Worm (Caenorhabditis elegans) whole organism, L3 larva: ENCODE data around the gene T24C2.3.
A peak's percentile ranks its signal among the peaks of the same experiment; 100 is the strongest.

Experiments
- R02D3.7 ChIP-seq: fragments of 150-350 bp; optimal IDR thresholded peaks from 2 replicates; lab custom pipeline; 2014; ENCODE audit warnings: missing biosample characterization, missing genetic modification characterization
- aly-2 ChIP-seq: fragments of 150-350 bp; optimal IDR thresholded peaks from 2 replicates; lab custom pipeline; 2014; ENCODE audit warnings: missing biosample characterization, missing genetic modification characterization
- ama-1 ChIP-seq: fragments of 150-350 bp; optimal IDR thresholded peaks from 2 replicates; lab custom pipeline; 2018
- ceh-16 ChIP-seq: sonication (generic microtip); optimal IDR thresholded peaks from 2 replicates; lab custom pipeline; 2017; ENCODE audit warnings: missing biosample characterization, missing genetic modification characterization
- ceh-28 ChIP-seq: fragments of 150-350 bp; optimal IDR thresholded peaks from 2 replicates; lab custom pipeline; 2014; ENCODE audit warnings: missing biosample characterization, missing genetic modification reagents, missing genetic modification characterization
- egl-27 ChIP-seq: sonication (generic microtip); optimal IDR thresholded peaks from 4 replicates; lab custom pipeline; 2017; ENCODE audit warnings: missing biosample characterization, missing genetic modification reagents, missing genetic modification characterization
- egl-5 ChIP-seq: fragments of 150-350 bp; optimal IDR thresholded peaks from 2 replicates; lab custom pipeline; 2017; ENCODE audit warnings: missing biosample characterization, missing genetic modification reagents, missing genetic modification characterization, inconsistent platforms
- elt-1 ChIP-seq: fragments of 150-350 bp; optimal IDR thresholded peaks from 2 replicates; lab custom pipeline; 2014; ENCODE audit warnings: missing biosample characterization, missing genetic modification characterization
- elt-2 ChIP-seq: sonication (generic microtip); optimal IDR thresholded peaks from 2 replicates; lab custom pipeline; 2016; ENCODE audit warnings: missing genetic modification reagents, mild to moderate bottlenecking, missing genetic modification characterization, missing compliant biosample characterization
- elt-3 ChIP-seq, 3 experiments: fragments of 150-350 bp in 1 of 3; sonication (generic microtip) in 2 of 3; optimal IDR thresholded peaks; 2 replicates in 2 of 3; 4 replicates in 1 of 3; lab custom pipeline; 2014 to 2017; ENCODE audit warnings: missing biosample characterization in 3 of 3, missing genetic modification characterization in 3 of 3
- eor-1 ChIP-seq, 2 experiments: fragments of 150-350 bp; optimal IDR thresholded peaks; 2 replicates each; lab custom pipeline; 2014 to 2018; ENCODE audit warnings: missing biosample characterization in 2 of 2, missing genetic modification characterization in 2 of 2
- fkh-10 ChIP-seq: sonication (generic microtip); optimal IDR thresholded peaks from 2 replicates; lab custom pipeline; 2017; ENCODE audit warnings: missing biosample characterization, missing genetic modification reagents, missing genetic modification characterization
- fos-1 ChIP-seq: fragments of 150-350 bp; optimal IDR thresholded peaks from 2 replicates; lab custom pipeline; 2014; ENCODE audit warnings: missing biosample characterization, missing genetic modification characterization
- hmg-11 ChIP-seq: sonication (generic microtip); optimal IDR thresholded peaks from 2 replicates; lab custom pipeline; 2016; ENCODE audit warnings: missing genetic modification characterization, missing compliant biosample characterization
- lin-15B ChIP-seq: fragments of 150-350 bp; optimal IDR thresholded peaks from 2 replicates; lab custom pipeline; 2014; ENCODE audit warnings: missing biosample characterization, missing genetic modification characterization
- lsy-12 ChIP-seq: sonication (generic microtip); optimal IDR thresholded peaks from 2 replicates; lab custom pipeline; 2016; ENCODE audit warnings: mild to moderate bottlenecking, missing genetic modification characterization, missing compliant biosample characterization
- mml-1 ChIP-seq: fragments of 150-350 bp; sonication (generic microtip); optimal IDR thresholded peaks from 3 replicates; lab custom pipeline; 2014; ENCODE audit warnings: missing biosample characterization, missing genetic modification characterization
- nhr-23 ChIP-seq: fragments of 150-350 bp; optimal IDR thresholded peaks from 2 replicates; lab custom pipeline; 2014; ENCODE audit warnings: missing biosample characterization, missing genetic modification reagents, missing genetic modification characterization
- nhr-237 ChIP-seq: fragments of 150-350 bp; optimal IDR thresholded peaks from 2 replicates; lab custom pipeline; 2014; ENCODE audit warnings: missing biosample characterization, missing genetic modification characterization
- nhr-25 ChIP-seq: sonication (generic microtip); optimal IDR thresholded peaks from 2 replicates; lab custom pipeline; 2017; ENCODE audit warnings: missing biosample characterization, missing genetic modification characterization
- nhr-28 ChIP-seq: fragments of 150-350 bp; optimal IDR thresholded peaks from 2 replicates; lab custom pipeline; 2014; ENCODE audit warnings: missing biosample characterization, missing genetic modification characterization
- nhr-43 ChIP-seq: sonication (generic microtip); optimal IDR thresholded peaks from 2 replicates; lab custom pipeline; 2016; ENCODE audit warnings: mild to moderate bottlenecking, missing genetic modification characterization, missing compliant biosample characterization; ENCODE audit not compliant: poor library complexity, severe bottlenecking
- nhr-67 ChIP-seq: fragments of 150-350 bp; optimal IDR thresholded peaks from 2 replicates; lab custom pipeline; 2014; ENCODE audit warnings: missing biosample characterization, missing genetic modification characterization
- nhr-76 ChIP-seq: fragments of 150-350 bp; sonication (generic microtip); optimal IDR thresholded peaks from 5 replicates; lab custom pipeline; 2014; ENCODE audit warnings: missing biosample characterization, missing genetic modification characterization
- pha-4 ChIP-seq: fragments of 150-350 bp; optimal IDR thresholded peaks from 2 replicates; lab custom pipeline; 2014; ENCODE audit warnings: missing biosample characterization, missing genetic modification reagents, missing genetic modification characterization
- pqm-1 ChIP-seq: fragments of 150-350 bp; optimal IDR thresholded peaks from 2 replicates; lab custom pipeline; 2017; ENCODE audit warnings: missing biosample characterization, missing genetic modification characterization, inconsistent platforms
- sea-2 ChIP-seq: fragments of 150-350 bp; sonication (generic microtip); optimal IDR thresholded peaks from 4 replicates; lab custom pipeline; 2014; ENCODE audit warnings: missing biosample characterization, missing genetic modification reagents, missing genetic modification characterization
- skn-1 ChIP-seq: fragments of 150-350 bp; optimal IDR thresholded peaks from 2 replicates; lab custom pipeline; 2014; ENCODE audit warnings: missing biosample characterization, missing genetic modification characterization
- unc-39 ChIP-seq: sonication (generic microtip); optimal IDR thresholded peaks from 4 replicates; lab custom pipeline; 2017; ENCODE audit warnings: missing biosample characterization, missing genetic modification characterization
- unc-62 ChIP-seq: fragments of 150-350 bp; sonication (generic microtip); optimal IDR thresholded peaks from 4 replicates; lab custom pipeline; 2014; ENCODE audit warnings: missing biosample characterization, missing genetic modification reagents, missing genetic modification characterization
- ztf-11 ChIP-seq: fragments of 150-350 bp; optimal IDR thresholded peaks from 2 replicates; lab custom pipeline; 2014; ENCODE audit warnings: missing biosample characterization, missing genetic modification characterization

Gene T24C2.3

DNA sequence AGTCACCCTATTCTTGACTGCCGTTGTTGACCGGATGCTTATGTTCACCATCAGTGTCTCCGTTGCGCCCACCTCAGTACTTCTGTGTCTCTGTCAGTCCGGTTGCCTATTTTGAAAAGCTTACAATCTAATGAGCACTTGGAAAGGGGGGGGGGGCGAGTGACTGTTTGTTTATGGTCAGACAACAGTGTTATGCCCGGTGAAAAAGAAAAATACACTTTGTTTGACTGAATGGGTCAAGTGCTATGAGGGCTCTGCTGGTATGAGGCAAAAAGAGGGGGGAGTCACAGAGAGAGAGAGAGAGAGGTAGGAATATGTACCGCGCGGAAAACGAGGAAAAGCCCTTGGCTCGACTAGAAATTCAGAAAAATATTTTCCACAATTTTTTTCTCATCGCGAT lies 28.0 kb downstream of the T24C2.3 start:
- no peak for TF ChIP-seq ceh-16
- TF ChIP-seq pha-4 (tag; lab: Kevin White, UChicago): peak; percentile 15

DNA sequence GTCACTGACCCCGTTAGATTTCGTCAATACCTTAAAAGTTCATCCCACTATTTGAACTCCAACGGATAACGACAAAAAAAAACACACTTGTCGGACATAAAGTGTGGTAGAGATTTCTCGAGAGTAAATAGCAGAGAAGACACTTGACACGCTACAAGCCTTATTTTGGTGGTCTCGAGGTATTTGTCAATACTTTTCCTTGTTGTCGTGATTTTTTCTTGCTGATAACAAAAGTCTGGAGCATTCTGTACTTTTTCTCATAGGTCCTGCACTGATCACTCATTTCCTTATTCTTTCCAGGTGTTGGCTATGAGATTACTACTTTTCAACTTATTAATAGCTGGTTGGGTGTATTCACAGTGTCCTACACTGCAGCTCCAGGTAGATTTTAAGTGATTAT lies 29.1 kb downstream of the T24C2.3 start, which contains the start of gene lron-1:
lron-1 (plus strand) TSS at position 301 of the 400 bp plus-strand sequence.
- TF ChIP-seq eor-1 (tag; optimal IDR thresholded peaks at IDR 0.05; lab: Kevin White, UChicago) (no peak), lsy-12 (tag; lab: Kevin White, UChicago) (no peak), ztf-11 (tag; lab: Kevin White, UChicago) (no peak), nhr-76 (no peak), nhr-23 (tag; lab: Kevin White, UChicago) (no peak), pha-4 (tag; lab: Kevin White, UChicago) (peak; percentile 39), skn-1 (no peak), ama-1 (lab: Kevin White, UChicago) (no peak)

DNA sequence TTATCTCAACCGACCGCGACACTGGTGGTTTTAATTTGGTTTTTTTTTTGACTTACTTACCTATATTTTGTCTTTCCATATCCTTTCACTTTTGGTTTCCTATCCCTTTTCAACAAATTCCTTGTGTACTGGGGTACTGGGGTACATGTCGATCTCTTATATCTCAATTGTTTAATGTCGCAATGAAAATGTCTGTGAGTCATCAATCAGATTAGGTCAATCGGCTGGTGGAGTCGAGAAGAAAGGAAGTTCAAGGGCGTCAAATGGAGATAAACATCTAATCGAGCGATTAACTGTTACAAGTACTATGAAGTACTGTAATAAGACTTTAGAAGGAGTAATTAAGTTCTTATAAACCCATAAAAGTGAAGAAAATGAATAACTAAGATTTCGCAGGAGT lies 32.6 kb downstream of the T24C2.3 start:
- no peak for TF ChIP-seq ztf-11 (tag; lab: Kevin White, UChicago)
- no peak for TF ChIP-seq nhr-28
- TF ChIP-seq nhr-43 (tag; lab: Kevin White, UChicago): peak; percentile 37
- TF ChIP-seq unc-62 (GFP tag; lab: Kevin White, UChicago): peak; percentile 6
- TF ChIP-seq sea-2 (GFP tag; lab: Kevin White, UChicago): no peak
- no peak for TF ChIP-seq mml-1 (tag; lab: Kevin White, UChicago)
- no peak for TF ChIP-seq egl-5 (tag; lab: Kevin White, UChicago)
- peak; percentile 19 for TF ChIP-seq ceh-28 (tag; lab: Kevin White, UChicago)
- no peak for TF ChIP-seq lin-15B (tag; lab: Kevin White, UChicago)
- no peak for TF ChIP-seq fos-1 (tag; lab: Kevin White, UChicago)
- no peak for TF ChIP-seq nhr-237
- no peak for TF ChIP-seq elt-2
- TF ChIP-seq skn-1: no peak
- TF ChIP-seq unc-39 (tag; lab: Kevin White, UChicago): no peak
- peak; percentile 92 for TF ChIP-seq nhr-25 (tag; lab: Kevin White, UChicago)
- TF ChIP-seq ceh-16: no peak
- TF ChIP-seq elt-1 (tag; lab: Kevin White, UChicago): peak; percentile 96
- peak; percentile 99 for TF ChIP-seq nhr-23 (tag; lab: Kevin White, UChicago)
- no peak for TF ChIP-seq hmg-11 (tag; lab: Kevin White, UChicago)
- no peak for TF ChIP-seq fkh-10 (GFP tag; lab: Kevin White, UChicago)
- TF ChIP-seq R02D3.7: no peak
- TF ChIP-seq, all 47 proteins: peak for 6

DNA sequence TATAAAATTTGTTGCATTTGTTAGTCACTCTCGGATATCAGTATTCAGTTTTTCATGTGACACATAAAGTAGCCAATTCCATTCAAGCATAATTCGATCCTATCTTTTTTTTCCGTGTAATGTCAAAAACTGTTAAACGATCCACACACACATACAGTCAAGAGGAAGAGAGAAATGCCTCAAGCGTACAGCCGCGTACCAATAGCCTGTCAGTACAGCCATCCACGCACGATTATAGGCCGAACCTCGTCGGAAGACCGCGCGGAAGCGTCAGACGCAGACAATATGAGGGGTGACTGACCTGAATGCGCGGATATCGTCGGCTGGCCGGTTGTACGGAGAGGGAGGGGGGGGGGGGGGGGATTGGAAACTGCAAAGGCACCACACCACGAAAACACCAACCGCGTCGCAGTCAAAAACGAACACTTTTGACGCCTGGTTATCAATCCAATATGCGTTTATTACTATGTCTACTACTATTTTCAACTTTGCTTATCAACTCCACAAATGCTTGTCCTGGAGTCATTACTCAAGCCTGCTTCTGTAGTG lies 34.3 kb downstream of the T24C2.3 start, which contains the start of gene let-4:
let-4 (plus strand) TSS at position 357 of the 549 bp plus-strand sequence.
- TF ChIP-seq nhr-23 (tag; lab: Kevin White, UChicago): peak; percentile 86
- no peak for TF ChIP-seq elt-1 (tag; lab: Kevin White, UChicago)

DNA sequence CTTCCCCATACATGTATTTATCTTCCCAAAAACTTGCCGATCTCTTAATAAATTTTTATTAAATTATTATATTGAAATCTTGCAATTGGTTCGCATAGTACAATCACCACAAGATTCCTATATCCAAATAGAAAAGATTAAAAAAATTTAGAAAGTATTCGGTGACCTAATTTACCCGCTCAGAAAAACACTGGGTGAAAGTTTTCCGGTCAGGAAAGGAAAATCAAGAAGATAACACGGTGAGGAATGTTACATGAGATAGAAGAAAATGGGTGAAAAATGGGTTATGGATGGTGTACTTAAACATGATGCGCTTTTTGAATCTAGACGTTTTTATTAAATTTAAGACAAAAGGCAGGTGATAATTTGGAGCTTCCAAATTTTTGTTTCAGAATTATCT lies 37.5 kb downstream of the T24C2.3 start:
- peak in 1 of 3 experiments; percentile 52 for TF ChIP-seq elt-3 (tag; optimal IDR thresholded peaks at IDR 0.05; lab: Kevin White, UChicago)
- peak; percentile 79 for TF ChIP-seq nhr-23 (tag; lab: Kevin White, UChicago)
- TF ChIP-seq egl-27: no peak

DNA sequence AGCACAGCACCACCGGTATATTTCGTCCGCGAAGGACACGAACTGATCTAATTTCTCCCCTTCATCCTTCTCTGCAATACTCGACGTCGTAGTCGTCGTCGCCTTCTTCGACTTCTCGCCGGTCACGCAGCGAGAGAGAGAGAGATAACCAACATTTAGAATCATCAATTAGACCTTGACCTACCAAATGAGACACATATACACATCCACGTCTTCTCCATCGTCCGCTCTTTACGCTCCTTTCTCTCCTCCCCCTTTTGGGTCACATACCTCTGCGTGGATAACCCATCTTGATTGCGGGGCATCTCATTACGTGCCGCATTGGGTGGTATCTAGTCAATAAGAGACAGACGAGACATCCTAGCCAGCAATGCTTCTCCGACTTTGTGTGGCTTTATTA lies 38.1 kb downstream of the T24C2.3 start, which contains the start of gene sym-1:
sym-1 (plus strand) TSS at position 194 of the 400 bp plus-strand sequence.
- TF ChIP-seq aly-2 (tag; lab: Kevin White, UChicago): no peak
- TF ChIP-seq nhr-43 (tag; lab: Kevin White, UChicago): peak; percentile 58
- peak; percentile 10 for TF ChIP-seq elt-1 (tag; lab: Kevin White, UChicago)
- TF ChIP-seq nhr-25 (tag; lab: Kevin White, UChicago): peak; percentile 84
- TF ChIP-seq pha-4 (tag; lab: Kevin White, UChicago): no peak
- no peak for TF ChIP-seq nhr-67 (tag; lab: Kevin White, UChicago)
- TF ChIP-seq elt-3 (tag; optimal IDR thresholded peaks at IDR 0.05; lab: Kevin White, UChicago): peak in 1 of 3 experiments; percentile 55
- no peak for TF ChIP-seq pqm-1 (tag; lab: Kevin White, UChicago)
- peak; percentile 90 for TF ChIP-seq nhr-23 (tag; lab: Kevin White, UChicago)
